Worm (Caenorhabditis elegans): ENCODE measurements around the gene C54G10.1.

C54G10.1 gene

DNA sequence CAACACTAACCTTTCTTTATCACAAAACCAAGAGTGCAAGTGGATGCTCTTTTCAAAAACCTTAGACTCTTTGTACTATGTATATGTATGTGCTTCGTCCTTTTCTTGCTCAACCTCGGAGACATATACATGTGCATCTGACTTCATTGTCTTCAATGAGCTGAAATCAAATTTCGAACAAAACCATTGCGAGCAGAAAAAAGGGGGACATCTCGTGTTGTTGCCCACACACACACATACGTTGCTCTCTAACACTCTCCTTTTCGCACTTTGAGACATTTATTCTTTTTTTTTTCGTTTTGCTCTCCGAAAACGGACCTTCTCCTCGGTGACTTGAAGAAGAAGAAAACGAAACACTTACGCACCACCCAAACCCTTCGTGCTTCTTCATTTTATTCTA lies 20.6 kb upstream of the C54G10.1 start:
- TF ChIP-seq W03F9.2 (tag; optimal IDR thresholded peaks at IDR 0.05) (no peak), dao-5 (tag; optimal IDR thresholded peaks at IDR 0.05) (no peak), him-1 (tag; optimal IDR thresholded peaks at IDR 0.05) (no peak)

DNA sequence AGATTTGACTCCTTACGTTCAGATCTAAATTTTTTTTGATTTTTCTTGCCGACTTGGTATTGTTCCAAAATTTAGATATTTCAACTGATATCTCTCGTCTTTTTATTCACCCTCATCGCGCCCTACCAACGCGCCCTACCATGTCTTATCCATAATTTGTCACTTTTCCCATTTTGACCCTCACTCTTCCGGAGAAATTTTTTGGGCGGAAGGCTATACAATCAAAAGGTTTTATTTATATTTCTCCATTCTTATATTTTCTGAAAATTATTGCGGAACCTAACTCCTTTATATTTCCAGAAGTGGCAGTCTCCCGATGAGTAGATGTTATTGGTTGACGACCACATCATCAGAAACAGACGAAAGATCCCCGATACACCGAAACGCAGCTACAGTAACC lies 20.1 kb upstream of the C54G10.1 start, which contains the start of gene hot-1:
Gene hot-1, plus strand, starts transcription at position 301 of the 400 bp plus-strand sequence.
- TF ChIP-seq W03F9.2 (tag; optimal IDR thresholded peaks at IDR 0.05) = no peak
- no peak for TF ChIP-seq dao-5 (tag; optimal IDR thresholded peaks at IDR 0.05)
- no peak for TF ChIP-seq him-1 (tag; optimal IDR thresholded peaks at IDR 0.05)

DNA sequence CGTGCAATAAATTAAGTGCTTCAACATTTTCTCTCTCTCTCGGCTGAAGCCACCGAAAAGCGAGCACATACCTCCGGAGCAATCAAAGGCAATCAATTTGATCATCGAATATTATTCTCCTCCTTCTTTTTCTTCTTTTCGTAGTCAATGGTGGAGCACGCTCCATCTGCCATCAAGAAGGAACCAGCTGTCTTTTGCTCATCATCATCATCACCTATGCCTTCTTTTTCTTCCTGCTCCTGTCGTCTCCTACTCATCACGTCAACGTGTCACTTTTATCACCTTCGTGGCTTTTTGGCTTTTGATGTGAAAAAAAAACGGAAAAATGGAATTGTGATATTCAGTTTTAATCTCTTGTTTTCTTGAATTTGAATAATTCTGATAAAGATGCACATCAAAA lies 15.2 kb upstream of the C54G10.1 start:
- TF ChIP-seq W03F9.2 (tag; optimal IDR thresholded peaks at IDR 0.05) (no peak), dao-5 (tag; optimal IDR thresholded peaks at IDR 0.05) (no peak), him-1 (tag; optimal IDR thresholded peaks at IDR 0.05) (no peak)

DNA sequence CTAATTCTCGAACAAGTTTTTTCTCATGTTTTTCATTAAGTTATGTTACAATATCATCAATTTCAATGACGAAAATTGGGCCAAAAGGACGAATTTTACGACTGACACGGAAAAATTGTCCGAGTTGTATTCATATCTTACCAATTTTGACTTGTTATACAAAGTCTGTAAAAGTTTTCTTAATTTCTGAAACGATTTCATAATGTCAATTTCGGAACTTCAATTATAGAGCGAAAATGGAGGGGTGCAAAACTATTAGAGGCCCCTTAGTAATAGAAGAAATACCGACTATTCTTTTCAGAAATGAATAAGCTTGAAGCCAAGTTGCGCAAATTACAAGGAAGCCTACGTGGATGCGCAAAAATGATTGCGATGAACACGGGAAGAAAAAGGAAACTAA lies 9.3 kb upstream of the C54G10.1 start, which contains the start of gene F43D2.3:
Gene F43D2.3, plus strand, starts transcription at position 301 of the 400 bp plus-strand sequence.
- no peak for TF ChIP-seq him-1 (tag; optimal IDR thresholded peaks at IDR 0.05)
- no peak for TF ChIP-seq W03F9.2 (tag; optimal IDR thresholded peaks at IDR 0.05)
- no peak for TF ChIP-seq dao-5 (tag; optimal IDR thresholded peaks at IDR 0.05)

DNA sequence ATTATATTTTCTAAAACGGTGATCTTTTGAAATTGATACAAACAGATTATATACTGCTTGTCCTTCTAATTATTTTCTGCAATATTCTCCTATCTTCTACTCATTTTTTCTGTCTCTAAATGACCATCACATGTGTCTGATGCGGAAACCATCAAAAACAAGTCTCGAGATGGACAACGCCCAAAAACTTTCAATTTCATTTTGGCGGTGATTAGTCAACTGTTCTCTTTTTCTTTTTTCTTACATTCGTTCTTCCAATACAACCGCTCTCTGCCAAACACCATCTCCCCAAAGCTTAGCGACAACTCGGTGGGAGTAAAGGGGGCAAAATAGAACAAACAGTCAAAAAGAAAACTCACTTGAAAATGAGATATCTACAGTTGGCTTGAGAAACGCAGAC lies 7.6 kb upstream of the C54G10.1 start:
- TF ChIP-seq him-1 (tag; optimal IDR thresholded peaks at IDR 0.05) (no peak), W03F9.2 (tag; optimal IDR thresholded peaks at IDR 0.05) (no peak), dao-5 (tag; optimal IDR thresholded peaks at IDR 0.05) (no peak)

DNA sequence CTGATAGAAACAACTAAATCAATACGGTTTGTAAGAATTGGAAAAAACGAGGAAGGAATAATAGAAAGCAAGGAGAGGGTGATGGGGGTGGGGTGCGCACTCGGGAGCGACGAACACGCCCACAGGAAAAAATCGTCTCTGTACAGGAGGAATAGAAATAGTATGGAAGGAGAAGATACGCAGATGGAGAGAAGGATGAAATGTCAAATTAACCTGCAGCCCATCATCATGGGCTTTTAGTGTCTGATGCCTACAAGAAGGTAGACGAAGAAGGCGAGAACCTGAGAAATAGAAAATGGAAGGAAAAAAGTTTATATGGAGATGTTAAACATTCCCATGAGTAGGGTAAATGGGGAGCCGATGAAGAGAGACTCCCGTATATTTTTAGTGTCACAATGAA lies 5.8 kb upstream of the C54G10.1 start, which contains the start of gene F43D2.6:
Gene F43D2.6, minus strand, starts transcription at position 62 of the 400 bp plus-strand sequence.
- TF ChIP-seq him-1 (tag; optimal IDR thresholded peaks at IDR 0.05) = no peak

DNA sequence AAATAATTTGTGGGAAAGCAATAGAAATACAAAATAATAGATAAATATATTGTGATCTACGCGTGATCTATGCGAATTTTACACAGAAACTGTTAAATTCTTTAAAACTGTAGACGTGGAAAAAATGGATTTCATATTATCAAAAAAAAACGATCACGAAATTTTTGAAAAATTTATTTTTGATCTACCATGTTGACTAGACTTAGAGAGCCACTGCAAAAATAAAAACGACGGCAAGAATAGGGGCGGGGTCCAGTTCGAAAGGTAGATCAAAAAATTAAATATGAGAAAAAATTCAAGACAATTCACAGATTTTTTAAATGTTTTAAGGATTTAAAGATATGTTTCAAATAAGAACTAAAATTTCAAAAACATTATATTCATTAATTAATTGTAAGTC lies 2.8 kb upstream of the C54G10.1 start:
- TF ChIP-seq dao-5 (tag; optimal IDR thresholded peaks at IDR 0.05) (no peak), W03F9.2 (tag; optimal IDR thresholded peaks at IDR 0.05) (no peak), him-1 (tag; optimal IDR thresholded peaks at IDR 0.05) (no peak)

DNA sequence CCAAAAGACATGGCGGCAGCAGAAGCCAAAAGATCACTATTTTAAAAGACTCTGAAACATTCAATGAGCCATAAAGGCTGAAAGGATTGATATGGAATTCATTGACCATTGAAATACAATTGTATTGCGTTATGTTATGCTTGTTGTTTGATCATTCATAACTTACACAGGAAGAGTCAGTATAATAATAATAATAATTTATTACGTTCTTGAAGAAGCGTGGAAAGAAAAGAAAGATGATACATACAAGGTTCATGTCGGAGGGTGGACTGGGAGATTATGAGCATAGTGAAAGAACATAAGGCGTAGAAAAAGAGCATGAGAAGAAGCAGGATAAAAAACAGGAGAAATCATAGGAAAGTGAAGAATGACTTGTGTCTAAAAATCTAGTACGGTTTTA lies 830 bp upstream of the C54G10.1 start, which contains the start of gene F43D2.7:
Gene F43D2.7, minus strand, starts transcription at position 101 of the 400 bp plus-strand sequence.
- TF ChIP-seq him-1 (tag; optimal IDR thresholded peaks at IDR 0.05) (no peak), dao-5 (tag; optimal IDR thresholded peaks at IDR 0.05) (no peak), W03F9.2 (tag; optimal IDR thresholded peaks at IDR 0.05) (no peak)

DNA sequence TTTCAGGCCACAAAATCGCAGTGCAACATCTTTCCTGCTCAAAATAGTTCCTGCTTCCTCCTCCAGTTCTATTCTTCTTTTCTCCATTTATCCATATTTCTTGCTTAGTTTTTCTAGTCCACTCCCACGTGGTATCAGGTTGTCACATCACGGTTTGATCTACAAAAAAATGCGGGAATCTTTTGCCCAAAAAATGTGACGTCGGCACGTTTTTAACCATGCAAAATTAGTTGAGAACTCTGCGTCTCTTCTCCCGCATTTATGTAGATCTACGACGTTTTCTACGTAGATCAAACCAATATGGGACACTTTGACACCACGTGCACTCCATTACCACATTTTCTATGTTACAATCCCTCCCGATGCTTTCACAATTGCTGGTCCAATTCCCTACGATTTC lies 1.1 kb downstream of the C54G10.1 start:
- TF ChIP-seq him-1 (tag; optimal IDR thresholded peaks at IDR 0.05) (no peak), W03F9.2 (tag; optimal IDR thresholded peaks at IDR 0.05) (no peak)

DNA sequence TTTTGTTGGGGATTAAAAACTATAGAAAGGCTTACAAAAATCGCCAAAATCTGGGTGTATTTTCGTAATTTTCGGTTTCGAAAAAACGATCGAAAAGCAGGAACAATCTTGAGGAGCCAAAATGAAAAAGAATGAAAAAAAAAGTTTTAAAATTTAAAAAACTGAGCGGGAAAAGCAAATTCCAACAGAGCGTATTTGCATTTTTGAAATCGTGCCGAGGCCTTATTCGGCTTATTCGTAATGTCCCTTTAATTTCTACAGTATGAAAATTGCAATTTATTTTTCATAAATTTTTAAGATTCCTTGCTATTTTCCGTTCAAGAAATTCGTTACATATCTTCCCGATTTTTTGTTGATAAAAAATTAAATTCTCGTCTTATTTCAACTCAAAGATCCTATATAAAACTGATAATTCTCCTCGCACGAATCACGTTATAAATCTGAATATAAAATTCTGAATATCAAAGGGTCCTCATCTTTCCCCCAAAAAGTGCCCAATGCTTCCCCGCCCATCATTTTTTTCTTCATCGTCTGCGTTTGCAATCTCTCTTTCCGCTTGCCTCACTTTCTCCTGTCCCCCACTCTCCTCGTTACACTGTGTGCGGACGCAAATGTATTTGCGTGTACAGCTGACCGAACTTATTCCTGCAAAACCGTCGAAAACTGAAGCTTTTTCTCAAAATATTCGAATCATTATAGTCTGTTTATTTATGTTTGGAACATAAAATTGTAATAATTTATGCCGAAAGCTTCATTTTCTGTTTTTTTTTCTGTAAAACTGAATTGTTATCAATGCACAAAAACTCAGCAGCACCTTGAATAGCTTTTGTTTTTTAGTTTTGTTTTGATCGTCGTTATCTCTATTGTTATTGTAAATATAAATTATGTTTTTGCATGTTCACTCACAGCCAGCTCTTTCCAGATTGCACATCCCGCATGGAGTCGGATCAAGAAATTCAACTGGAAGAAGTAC lies 5.2 kb downstream of the C54G10.1 start, which contains the start of the genes rfc-1 and pmp-3:
Gene rfc-1, minus strand, starts transcription at position 163 of the 973 bp plus-strand sequence.
Gene pmp-3, plus strand, starts transcription at position 923 of the 973 bp plus-strand sequence.
- no peak for TF ChIP-seq him-1 (tag; optimal IDR thresholded peaks at IDR 0.05)
- peak; percentile 62 for TF ChIP-seq W03F9.2 (tag; optimal IDR thresholded peaks at IDR 0.05)

DNA sequence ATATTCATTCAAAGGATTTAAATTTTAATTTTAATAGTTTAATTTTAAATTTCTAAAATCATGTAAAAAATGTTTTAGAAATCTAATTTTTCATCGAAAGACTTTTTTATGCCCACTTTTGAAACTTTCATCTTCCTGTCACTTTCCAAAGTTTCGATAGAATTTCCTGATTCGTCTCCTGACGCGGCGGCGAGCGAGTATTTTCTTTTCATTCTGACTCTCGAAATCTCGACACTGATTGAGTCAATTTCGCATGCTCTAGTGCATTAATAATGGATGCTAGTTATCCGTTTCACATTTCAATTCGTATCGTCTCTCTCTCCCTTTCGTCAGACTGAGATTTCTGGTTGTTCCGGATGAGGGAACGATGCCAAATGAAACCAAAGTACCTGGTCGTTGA lies 7.9 kb downstream of the C54G10.1 start:
- TF ChIP-seq dao-5 (tag; optimal IDR thresholded peaks at IDR 0.05) (no peak), him-1 (tag; optimal IDR thresholded peaks at IDR 0.05) (no peak), W03F9.2 (tag; optimal IDR thresholded peaks at IDR 0.05) (no peak)

DNA sequence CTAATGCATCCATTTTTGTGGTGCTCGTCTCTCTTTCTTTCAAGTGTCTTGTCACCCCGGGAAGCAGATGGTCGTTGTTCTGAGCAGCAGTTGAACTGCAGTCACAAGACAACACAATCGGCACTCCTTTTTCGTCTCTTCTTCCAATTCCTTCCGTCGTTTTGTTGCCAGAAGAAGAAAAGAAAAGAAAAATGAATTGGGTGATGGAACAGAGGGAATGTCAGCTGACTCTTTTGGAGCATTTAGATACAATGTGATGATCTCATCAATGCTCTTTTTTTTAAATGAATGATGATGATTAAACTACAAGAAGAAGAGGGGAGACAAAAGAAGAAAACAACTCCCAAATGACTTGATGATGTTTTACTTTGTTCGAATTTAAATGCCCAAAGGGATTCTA lies 9.0 kb downstream of the C54G10.1 start:
- TF ChIP-seq him-1 (tag; optimal IDR thresholded peaks at IDR 0.05) (peak; percentile 9), W03F9.2 (tag; optimal IDR thresholded peaks at IDR 0.05) (no peak)

DNA sequence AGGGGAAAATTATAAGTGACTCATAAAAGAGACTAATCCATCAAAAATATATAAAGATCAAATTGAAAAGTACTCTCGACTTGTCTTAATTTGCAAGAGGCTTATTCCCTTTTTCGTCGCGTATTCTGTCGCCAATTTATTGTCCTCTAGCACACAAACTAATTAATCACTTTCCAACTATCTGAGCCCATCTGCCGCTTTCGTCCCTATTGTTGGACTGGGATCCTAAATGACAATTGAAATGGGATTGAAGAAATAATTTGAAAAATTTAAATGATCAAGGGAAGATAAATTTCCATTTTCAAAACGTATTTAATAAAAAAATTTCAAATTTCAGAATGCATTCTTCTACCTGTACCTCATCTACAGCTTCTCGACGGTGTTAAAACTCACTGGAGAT lies 9.7 kb downstream of the C54G10.1 start:
- TF ChIP-seq W03F9.2 (tag; optimal IDR thresholded peaks at IDR 0.05) (no peak), him-1 (tag; optimal IDR thresholded peaks at IDR 0.05) (no peak), dao-5 (tag; optimal IDR thresholded peaks at IDR 0.05) (no peak)

DNA sequence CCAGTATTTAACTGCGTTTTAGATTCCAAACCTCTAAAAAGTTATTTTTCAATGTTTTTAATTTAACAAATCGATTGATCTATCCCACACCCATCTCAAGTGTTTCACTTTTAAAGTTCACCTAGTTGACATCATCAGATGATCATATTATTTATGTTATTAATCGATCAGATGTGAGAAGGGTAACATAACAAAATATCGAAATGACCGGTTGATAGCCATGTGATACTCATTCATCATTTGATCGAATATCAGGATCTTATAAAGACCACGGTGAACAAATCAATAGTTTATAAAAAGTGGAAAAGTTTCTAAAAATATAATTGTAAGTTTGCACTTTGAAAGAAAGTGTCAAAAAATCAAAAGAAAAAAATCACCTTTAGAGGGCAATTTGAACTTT lies 14.8 kb downstream of the C54G10.1 start:
- TF ChIP-seq him-1 (tag; optimal IDR thresholded peaks at IDR 0.05) (no peak), dao-5 (tag; optimal IDR thresholded peaks at IDR 0.05) (no peak), W03F9.2 (tag; optimal IDR thresholded peaks at IDR 0.05) (no peak)

Measured in whole organism, L4/young adult.